Fruit fly (Drosophila melanogaster): ENCODE data around the gene ERR.

- TF ChIP-seq Ets96B (tag; optimal IDR thresholded peaks at IDR 0.05) (no peak), CG6792 (GFP tag; optimal IDR thresholded peaks at IDR 0.05) (no peak), eg (GFP tag; IDR thresholded peaks at IDR 0.05) (no peak), CG16779 (tag; optimal IDR thresholded peaks at IDR 0.05) (no peak), CG10631 (GFP tag; optimal IDR thresholded peaks at IDR 0.05) (no peak), OdsH (GFP tag; optimal IDR thresholded peaks at IDR 0.05) (no peak), cyc (GFP tag; optimal IDR thresholded peaks at IDR 0.05) (no peak), Ets21C (GFP tag; optimal IDR thresholded peaks at IDR 0.05) (no peak), ss (GFP tag; optimal IDR thresholded peaks at IDR 0.05) (no peak), Hr38 (GFP tag; optimal IDR thresholded peaks at IDR 0.05) (no peak)
These were observed 4.7 kb upstream of the ERR start, which contains the start of gene MED24 for dm6 chr3L:8191042-8191613.
